Fruit fly (Drosophila melanogaster) whole organism, embryonic: Measurements from ENCODE around the gene dpr3.
A peak's percentile ranks its signal among the peaks of the same experiment; 100 is the strongest.

Experiments used
- CG10209 ChIP-seq: fragments of 200-800 bp; sonication (Bioruptor generic); optimal IDR thresholded peaks from 3 replicates; lab custom pipeline; 2017; ENCODE audit warnings: missing biosample characterization, mild to moderate bottlenecking, missing genetic modification characterization, missing genetic modification reagents
- CG10462 ChIP-seq: fragments of 200-800 bp; sonication (Bioruptor generic); optimal IDR thresholded peaks from 2 replicates; lab custom pipeline; 2016; ENCODE audit warnings: missing biosample characterization, missing genetic modification characterization
- CG10654 ChIP-seq: fragments of 200-800 bp; sonication (Bioruptor generic); optimal IDR thresholded peaks from 2 replicates; lab custom pipeline; 2016; ENCODE audit warnings: missing biosample characterization, missing genetic modification characterization
- CG11695 ChIP-seq: fragments of 200-800 bp; sonication (Bioruptor generic); IDR thresholded peaks from 3 replicates; pipeline ENCODE4 v1.3.6; 2022; ENCODE audit warnings: missing biosample characterization, missing genetic modification characterization
- CG11696 ChIP-seq: fragments of 200-800 bp; sonication (Bioruptor generic); IDR thresholded peaks from 2 replicates; pipeline ENCODE4 v1.3.6; 2022; ENCODE audit warnings: missing biosample characterization, missing genetic modification characterization
- CG14014 ChIP-seq: fragments of 200-800 bp; sonication (Bioruptor generic); IDR thresholded peaks from 2 replicates; pipeline ENCODE4 v1.3.6; 2022; ENCODE audit warnings: missing biosample characterization, missing genetic modification characterization
- CG14710 ChIP-seq: fragments of 200-800 bp; sonication (Bioruptor generic); optimal IDR thresholded peaks from 3 replicates; lab custom pipeline; 2019; ENCODE audit warnings: missing biosample characterization, mild to moderate bottlenecking, missing genetic modification characterization, moderate library complexity
- CG16779 ChIP-seq: fragments of 200-800 bp; sonication (Bioruptor generic); IDR thresholded peaks from 2 replicates; pipeline ENCODE4 v1.3.6; 2022; ENCODE audit warnings: missing biosample characterization, missing genetic modification characterization
- CG33557 ChIP-seq: fragments of 200-800 bp; sonication (Bioruptor generic); optimal IDR thresholded peaks from 2 replicates; lab custom pipeline; 2019; ENCODE audit warnings: missing biosample characterization, mild to moderate bottlenecking, missing genetic modification characterization, moderate library complexity
- CG42726 ChIP-seq: fragments of 200-800 bp; sonication (Bioruptor generic); IDR thresholded peaks from 2 replicates; pipeline ENCODE4 v1.3.6; 2022; ENCODE audit warnings: missing biosample characterization, missing genetic modification characterization; ENCODE audit not compliant: partially characterized antibody
- CG4730 ChIP-seq: fragments of 200-800 bp; sonication (Bioruptor generic); IDR thresholded peaks from 2 replicates; pipeline ENCODE4 v1.3.6; 2022; ENCODE audit warnings: missing biosample characterization, missing genetic modification characterization
- CG6791 ChIP-seq: fragments of 200-800 bp; sonication (Bioruptor generic); IDR thresholded peaks from 3 replicates; pipeline ENCODE4 v1.3.6; 2022; ENCODE audit warnings: missing biosample characterization, missing genetic modification characterization; ENCODE audit not compliant: partially characterized antibody
- CG6813 ChIP-seq: fragments of 200-800 bp; sonication (Bioruptor generic); optimal IDR thresholded peaks from 2 replicates; lab custom pipeline; 2017; ENCODE audit warnings: missing biosample characterization, missing genetic modification characterization, mild to moderate bottlenecking, moderate library complexity, missing genetic modification reagents
- CG7372 ChIP-seq: fragments of 200-800 bp; sonication (Bioruptor generic); IDR thresholded peaks from 2 replicates; pipeline ENCODE4 v1.3.6; 2022; ENCODE audit warnings: missing biosample characterization, missing genetic modification characterization
- CG7839 ChIP-seq: fragments of 200-800 bp; sonication (Bioruptor generic); optimal IDR thresholded peaks from 3 replicates; lab custom pipeline; 2018; ENCODE audit warnings: missing biosample characterization, mild to moderate bottlenecking, missing genetic modification characterization, moderate library complexity
- CG8765 ChIP-seq: fragments of 200-800 bp; sonication (Bioruptor generic); IDR thresholded peaks from 2 replicates; pipeline ENCODE4 v1.3.6; 2022; ENCODE audit warnings: missing biosample characterization, missing genetic modification characterization
- CG9609 ChIP-seq: fragments of 200-800 bp; sonication (Bioruptor generic); optimal IDR thresholded peaks from 3 replicates; lab custom pipeline; 2016; ENCODE audit warnings: missing biosample characterization, missing genetic modification characterization
- CTCF ChIP-seq: fragments of 200-800 bp; sonication (Bioruptor generic); optimal IDR thresholded peaks from 2 replicates; lab custom pipeline; 2017; ENCODE audit warnings: missing biosample characterization, mild to moderate bottlenecking, missing genetic modification characterization, moderate library complexity
- CoRest ChIP-seq: fragments of 200-800 bp; sonication (Bioruptor generic); optimal IDR thresholded peaks from 3 replicates; lab custom pipeline; 2018; ENCODE audit warnings: missing biosample characterization, mild to moderate bottlenecking, missing genetic modification characterization, moderate library complexity
- Dad ChIP-seq: fragments of 200-800 bp; sonication (Bioruptor generic); optimal IDR thresholded peaks from 3 replicates; lab custom pipeline; 2016; ENCODE audit warnings: missing biosample characterization, missing genetic modification characterization
- Dip3 ChIP-seq: fragments of 200-800 bp; sonication (Bioruptor generic); optimal IDR thresholded peaks from 3 replicates; lab custom pipeline; 2016; ENCODE audit warnings: missing biosample characterization, missing genetic modification characterization
- HLH4C ChIP-seq: fragments of 200-800 bp; sonication (Bioruptor generic); IDR thresholded peaks from 3 replicates; pipeline ENCODE4 v1.3.6; 2022; ENCODE audit warnings: missing biosample characterization, missing genetic modification characterization; ENCODE audit not compliant: partially characterized antibody
- Lpt ChIP-seq: fragments of >200 bp; optimal IDR thresholded peaks from 2 replicates; lab custom pipeline; 2018; ENCODE audit warnings: missing biosample characterization, missing genetic modification characterization
- Myb ChIP-seq: fragments of 200-800 bp; sonication (Bioruptor generic); optimal IDR thresholded peaks from 2 replicates; lab custom pipeline; 2016; ENCODE audit warnings: missing biosample characterization, missing genetic modification characterization
- NC2α ChIP-seq: fragments of 200-800 bp; sonication (Bioruptor generic); optimal IDR thresholded peaks from 2 replicates; lab custom pipeline; 2016; ENCODE audit warnings: missing biosample characterization, missing genetic modification characterization
- NFAT ChIP-seq: fragments of 200-800 bp; sonication (Bioruptor generic); IDR thresholded peaks from 2 replicates; pipeline ENCODE4 v1.3.6; 2022; ENCODE audit warnings: missing biosample characterization, missing genetic modification characterization
- Optix ChIP-seq: fragments of 200-800 bp; sonication (Bioruptor generic); IDR thresholded peaks from 3 replicates; pipeline ENCODE4 v1.3.6; 2022; ENCODE audit warnings: missing biosample characterization, missing genetic modification characterization
- Rfx ChIP-seq: fragments of 200-800 bp; sonication (Bioruptor generic); IDR thresholded peaks from 2 replicates; pipeline ENCODE4 v1.3.6; 2022; ENCODE audit warnings: missing biosample characterization, missing genetic modification characterization
- YL-1 ChIP-seq: fragments of 200-800 bp; sonication (Bioruptor generic); optimal IDR thresholded peaks from 3 replicates; lab custom pipeline; 2017; ENCODE audit warnings: missing biosample characterization, mild to moderate bottlenecking, missing genetic modification characterization
- ase ChIP-seq: fragments of 200-800 bp; sonication (Bioruptor generic); IDR thresholded peaks from 3 replicates; pipeline ENCODE4 v1.3.6; 2022; ENCODE audit warnings: missing biosample characterization, missing genetic modification characterization
- az2 ChIP-seq: fragments of 200-800 bp; sonication (Bioruptor generic); optimal IDR thresholded peaks from 3 replicates; lab custom pipeline; 2016; ENCODE audit warnings: missing biosample characterization, missing genetic modification characterization
- crol ChIP-seq: fragments of 200-800 bp; sonication (Bioruptor generic); IDR thresholded peaks from 2 replicates; pipeline ENCODE4 v1.3.6; 2022; ENCODE audit warnings: missing biosample characterization, missing genetic modification characterization
- dati ChIP-seq: fragments of 200-800 bp; sonication (Bioruptor generic); IDR thresholded peaks from 2 replicates; pipeline ENCODE4 v1.3.6; 2022; ENCODE audit warnings: missing biosample characterization, missing genetic modification characterization
- dmrt99B ChIP-seq: fragments of 200-800 bp; sonication (Bioruptor generic); optimal IDR thresholded peaks from 2 replicates; lab custom pipeline; 2018; ENCODE audit warnings: missing biosample characterization, mild to moderate bottlenecking, missing genetic modification characterization, moderate library complexity
- en ChIP-seq: fragments of 200-800 bp; sonication (Bioruptor generic); optimal IDR thresholded peaks from 2 replicates; lab custom pipeline; 2016; ENCODE audit warnings: missing biosample characterization, missing genetic modification characterization
- gcm ChIP-seq: fragments of 200-800 bp; sonication (Bioruptor generic); optimal IDR thresholded peaks from 2 replicates; lab custom pipeline; 2019; ENCODE audit warnings: missing biosample characterization, mild to moderate bottlenecking, missing genetic modification characterization, moderate library complexity
- gfzf ChIP-seq: fragments of 200-800 bp; sonication (Bioruptor generic); optimal IDR thresholded peaks from 2 replicates; lab custom pipeline; 2016; ENCODE audit warnings: missing biosample characterization, mild to moderate bottlenecking, missing genetic modification characterization, moderate library complexity
- lab ChIP-seq: fragments of 200-800 bp; sonication (Bioruptor generic); optimal IDR thresholded peaks from 3 replicates; lab custom pipeline; 2017; ENCODE audit warnings: missing biosample characterization, missing genetic modification characterization, mild to moderate bottlenecking, moderate library complexity, missing genetic modification reagents
- nerfin-1 ChIP-seq: fragments of 200-800 bp; sonication (Bioruptor generic); optimal IDR thresholded peaks from 3 replicates; lab custom pipeline; 2019; ENCODE audit warnings: missing biosample characterization, mild to moderate bottlenecking, missing genetic modification characterization, moderate library complexity
- otp ChIP-seq: fragments of 200-800 bp; sonication (Bioruptor generic); IDR thresholded peaks from 3 replicates; pipeline ENCODE4, ENCODE4 v1.3.6; 2022; ENCODE audit warnings: missing biosample characterization, missing genetic modification characterization
- p53 ChIP-seq: fragments of 200-800 bp; sonication (Bioruptor generic); optimal IDR thresholded peaks from 2 replicates; lab custom pipeline; 2016; ENCODE audit warnings: missing biosample characterization, missing genetic modification characterization
- pb ChIP-seq: fragments of 200-800 bp; sonication (Bioruptor generic); optimal IDR thresholded peaks from 3 replicates; lab custom pipeline; 2016; ENCODE audit warnings: missing biosample characterization, missing genetic modification characterization
- pho ChIP-seq: fragments of 200-800 bp; sonication (Bioruptor generic); optimal IDR thresholded peaks from 2 replicates; lab custom pipeline; 2016; ENCODE audit warnings: missing biosample characterization, missing genetic modification characterization
- pros ChIP-seq: fragments of 200-800 bp; sonication (Bioruptor generic); optimal IDR thresholded peaks from 3 replicates; lab custom pipeline; 2019; ENCODE audit warnings: missing biosample characterization, mild to moderate bottlenecking, missing genetic modification characterization, moderate library complexity
- row ChIP-seq: fragments of 200-800 bp; sonication (Bioruptor generic); IDR thresholded peaks from 3 replicates; pipeline ENCODE4 v1.3.6; 2022; ENCODE audit warnings: missing biosample characterization, missing genetic modification characterization
- shn ChIP-seq: fragments of 200-800 bp; sonication (Bioruptor generic); optimal IDR thresholded peaks from 3 replicates; lab custom pipeline; 2016; ENCODE audit warnings: missing biosample characterization, missing genetic modification characterization
- sim ChIP-seq: fragments of 200-800 bp; sonication (Bioruptor generic); IDR thresholded peaks from 2 replicates; pipeline ENCODE4 v1.3.6; 2022; ENCODE audit warnings: missing biosample characterization, missing genetic modification characterization
- slbo ChIP-seq: fragments of 200-800 bp; sonication (Bioruptor generic); IDR thresholded peaks from 2 replicates; pipeline ENCODE4 v1.3.6; 2022; ENCODE audit warnings: missing biosample characterization, missing genetic modification characterization
- sob ChIP-seq: fragments of 200-800 bp; sonication (Bioruptor generic); IDR thresholded peaks from 2 replicates; pipeline ENCODE4 v1.3.6; 2022; ENCODE audit warnings: missing biosample characterization, missing genetic modification characterization
- stc ChIP-seq: fragments of 200-800 bp; sonication (Bioruptor generic); IDR thresholded peaks from 2 replicates; pipeline ENCODE4 v1.3.6; 2022; ENCODE audit warnings: missing biosample characterization, missing genetic modification characterization
- tio ChIP-seq: fragments of 200-800 bp; sonication (Bioruptor generic); optimal IDR thresholded peaks from 2 replicates; lab custom pipeline; 2017; ENCODE audit warnings: missing biosample characterization, missing genetic modification characterization, inconsistent platforms
- z ChIP-seq: fragments of 200-800 bp; sonication (Bioruptor generic); IDR thresholded peaks from 3 replicates; pipeline ENCODE4 v1.3.6; 2022; ENCODE audit warnings: missing biosample characterization, missing genetic modification characterization
- zfh1 ChIP-seq: fragments of 200-800 bp; sonication (Bioruptor generic); IDR thresholded peaks from 3 replicates; pipeline ENCODE4 v1.3.6; 2022; ENCODE audit warnings: missing biosample characterization, missing genetic modification characterization

Gene dpr3

DNA sequence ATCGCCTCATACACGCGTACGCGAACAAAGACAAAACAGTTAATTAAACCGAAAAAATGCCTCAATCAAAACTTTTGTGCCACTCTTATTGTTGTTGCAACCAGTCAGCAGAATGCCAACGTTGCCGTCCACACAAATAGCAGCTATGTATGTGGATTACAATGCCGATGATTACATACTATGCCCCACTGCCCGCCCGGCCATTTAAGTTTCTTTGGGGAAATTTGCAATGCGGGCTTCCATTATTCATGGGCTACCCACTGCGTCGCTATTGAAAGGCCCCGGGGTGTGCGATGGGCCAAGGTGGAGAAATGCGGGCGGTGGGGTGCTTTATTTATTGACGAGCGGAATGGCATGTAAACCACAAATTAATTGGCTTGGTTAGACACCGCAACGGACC is 25.3 kb downstream of the dpr3 start (continued):
- TF ChIP-seq CG10209 (GFP tag; lab: Kevin White, UChicago) (no peak), pho (GFP tag; lab: Kevin White, UChicago) (no peak), p53 (GFP tag; lab: Kevin White, UChicago) (no peak), CG11696 (GFP tag; lab: Robert Waterston, UW) (peak; percentile 81), Optix (GFP tag; lab: Robert Waterston, UW) (0 out of 3 replicates have a peak, but pooled peaks have one; percentile 44), en (GFP tag; lab: Kevin White, UChicago) (no peak), stc (GFP tag; lab: Robert Waterston, UW) (0 out of 2 replicates have a peak, but pooled peaks have one; percentile 22), sim (no peak), NC2α (GFP tag; lab: Kevin White, UChicago) (no peak), otp (GFP tag; lab: Robert Waterston, UW) (no peak), Lpt (GFP tag; lab: Kevin White, UChicago) (no peak), CG10654 (no peak), Rfx (GFP tag; lab: Robert Waterston, UW) (peak; percentile 45; the same call in 1 of the 2 replicates), CG42726 (no peak), HLH4C (GFP tag; lab: Robert Waterston, UW) (no peak), CG33557 (GFP tag; lab: Kevin White, UChicago) (no peak), CG9609 (GFP tag; lab: Kevin White, UChicago) (no peak), gfzf (no peak), CG6791 (no peak), CG11695 (GFP tag; lab: Robert Waterston, UW) (no peak), CG6813 (no peak), slbo (GFP tag; lab: Robert Waterston, UW) (peak; percentile 44; the same call in 1 of the 2 replicates), CG16779 (GFP tag; lab: Robert Waterston, UW) (no peak), YL-1 (GFP tag; lab: Kevin White, UChicago) (no peak), nerfin-1 (tag; lab: Kevin White, UChicago) (no peak), z (GFP tag; lab: Robert Waterston, UW) (no peak), CG14014 (no peak), az2 (GFP tag; lab: Kevin White, UChicago) (no peak), CG7839 (tag; lab: Kevin White, UChicago) (no peak), Myb (GFP tag; lab: Kevin White, UChicago) (no peak), CG4730 (GFP tag; lab: Robert Waterston, UW) (no peak), CG10462 (no peak), sob (GFP tag; lab: Robert Waterston, UW) (peak; percentile 19; the same call in 1 of the 2 replicates), Dad (no peak), ase (GFP tag; lab: Robert Waterston, UW) (0 out of 3 replicates have a peak, but pooled peaks have one; percentile 6), lab (GFP tag; lab: Kevin White, UChicago) (no peak), pros (GFP tag; lab: Kevin White, UChicago) (no peak), CoRest (tag; lab: Kevin White, UChicago) (no peak), tio (GFP tag; lab: Kevin White, UChicago) (no peak), pb (GFP tag; lab: Kevin White, UChicago) (no peak), CG14710 (tag; lab: Kevin White, UChicago) (no peak), Dip3 (GFP tag; lab: Kevin White, UChicago) (no peak), dati (GFP tag; lab: Robert Waterston, UW) (no peak), dmrt99B (peak; percentile 6), CG7372 (no peak), zfh1 (GFP tag; lab: Robert Waterston, UW) (peak; percentile 39; the same call in 1 of the 3 replicates), NFAT (GFP tag; lab: Robert Waterston, UW) (0 out of 2 replicates have a peak, but pooled peaks have one; percentile 7), shn (GFP tag; lab: Kevin White, UChicago) (no peak), gcm (GFP tag; lab: Kevin White, UChicago) (no peak), CG8765 (no peak), row (GFP tag; lab: Robert Waterston, UW) (0 out of 3 replicates have a peak, but pooled peaks have one; percentile 27), crol (GFP tag; lab: Robert Waterston, UW) (0 out of 2 replicates have a peak, but pooled peaks have one; percentile 15), CTCF (GFP tag; lab: Kevin White, UChicago) (no peak)
